1 fruit fly cellular context compared by ENCODE assay signal in genomic region chr2L:16620384-16620908, dm6.
TF ChIP-seq lines count a peak whose summit lies in the region.

No protein-coding gene starts in this region.

TF ChIP-seq in whole organism, embryonic, 481 proteins besides CTCF, POLR2A, EP300 and RAD21 (continued from another document and continues in another):
- TF ChIP-seq CG2116 (GFP tag; optimal IDR thresholded peaks at IDR 0.05; lab: Kevin White, UChicago): peak; percentile 11
- TF ChIP-seq CG10366 (GFP tag; IDR thresholded peaks at IDR 0.05; lab: Robert Waterston, UW): peak; percentile 61; the same call in 1 of the 2 replicates
- no peak for TF ChIP-seq HLHmδ (GFP tag; optimal IDR thresholded peaks at IDR 0.05; lab: Kevin White, UChicago)
- TF ChIP-seq sisA (GFP tag; IDR thresholded peaks at IDR 0.05; lab: Robert Waterston, UW): peak; percentile 79
- peak; percentile 62; the same call in 1 of the 2 replicates for TF ChIP-seq CG32767 (GFP tag; IDR thresholded peaks at IDR 0.05; lab: Robert Waterston, UW)
- TF ChIP-seq CG15514 (GFP tag; optimal IDR thresholded peaks at IDR 0.05; lab: Kevin White, UChicago): peak; percentile 40
- peak; percentile 61 for TF ChIP-seq CG12104 (GFP tag; optimal IDR thresholded peaks at IDR 0.05; lab: Kevin White, UChicago)
- no peak for TF ChIP-seq CG16779 (GFP tag; IDR thresholded peaks at IDR 0.05; lab: Robert Waterston, UW)
- TF ChIP-seq nerfin-1 (tag; optimal IDR thresholded peaks at IDR 0.05; lab: Kevin White, UChicago): peak; percentile 89
- TF ChIP-seq CG9797 (GFP tag; optimal IDR thresholded peaks at IDR 0.05; lab: Kevin White, UChicago): no peak
- peak; percentile 46 for TF ChIP-seq PHDP (tag; optimal IDR thresholded peaks at IDR 0.05; lab: Kevin White, UChicago)
- peak; percentile 89 for TF ChIP-seq CG2678 (tag; optimal IDR thresholded peaks at IDR 0.05; lab: Kevin White, UChicago)
- TF ChIP-seq az2 (GFP tag; optimal IDR thresholded peaks at IDR 0.05; lab: Kevin White, UChicago): peak; percentile 58
- no peak for TF ChIP-seq cad (GFP tag; optimal IDR thresholded peaks at IDR 0.05; lab: Kevin White, UChicago)
- peak; percentile 58; the same call in 1 of the 3 replicates for TF ChIP-seq Optix (GFP tag; IDR thresholded peaks at IDR 0.05; lab: Robert Waterston, UW)
- no peak for TF ChIP-seq BEAF-32 (GFP tag; optimal IDR thresholded peaks at IDR 0.05; lab: Kevin White, UChicago)
- TF ChIP-seq CG18262 (tag; optimal IDR thresholded peaks at IDR 0.05; lab: Kevin White, UChicago): peak; percentile 94
- TF ChIP-seq nau (GFP tag; optimal IDR thresholded peaks at IDR 0.05; lab: Kevin White, UChicago): peak; percentile 70
- TF ChIP-seq cas (GFP tag; IDR thresholded peaks at IDR 0.05; lab: Robert Waterston, UW): 0 out of 2 replicates have a peak, but pooled peaks have one; percentile 33
- peak; percentile 64; the same call in 1 of the 2 replicates for TF ChIP-seq Nf-YA (GFP tag; IDR thresholded peaks at IDR 0.05; lab: Robert Waterston, UW)
- TF ChIP-seq abd-A (tag; optimal IDR thresholded peaks at IDR 0.05; lab: Kevin White, UChicago): peak; percentile 7
- no peak for TF ChIP-seq CG14965 (GFP tag; optimal IDR thresholded peaks at IDR 0.05; lab: Kevin White, UChicago; ENCODE audit: borderline replicate concordance)
- TF ChIP-seq CG7963 (GFP tag; IDR thresholded peaks at IDR 0.05; lab: Robert Waterston, UW; ENCODE audit: partially characterized antibody): no peak
- peak; percentile 97 for TF ChIP-seq sens (GFP tag; lab: Kevin White, UChicago)
- peak; percentile 61 for TF ChIP-seq ems (GFP tag; optimal IDR thresholded peaks at IDR 0.05; lab: Kevin White, UChicago)
- TF ChIP-seq tna (GFP tag; IDR thresholded peaks at IDR 0.05; lab: Robert Waterston, UW; ENCODE audit: partially characterized antibody): no peak
- TF ChIP-seq Ssrp (tag; optimal IDR thresholded peaks at IDR 0.05; lab: Kevin White, UChicago): peak; percentile 90
- peak; percentile 57 for TF ChIP-seq tgo (GFP tag; IDR thresholded peaks at IDR 0.05; lab: Robert Waterston, UW)
- peak; percentile 86 for TF ChIP-seq trem (tag; optimal IDR thresholded peaks at IDR 0.05; lab: Kevin White, UChicago)
- TF ChIP-seq CG15601 (tag; optimal IDR thresholded peaks at IDR 0.05; lab: Kevin White, UChicago): peak; percentile 87
- TF ChIP-seq Med (GFP tag; lab: Kevin White, UChicago): peak; percentile 83
- TF ChIP-seq CG18476 (GFP tag; optimal IDR thresholded peaks at IDR 0.05; lab: Kevin White, UChicago): peak; percentile 67
- no peak for TF ChIP-seq CG2889 (GFP tag; IDR thresholded peaks at IDR 0.05; lab: Robert Waterston, UW)
- TF ChIP-seq ro (GFP tag; IDR thresholded peaks at IDR 0.05; lab: Robert Waterston, UW): peak; percentile 35; the same call in 1 of the 2 replicates
- TF ChIP-seq CG7745 (tag; optimal IDR thresholded peaks at IDR 0.05; lab: Kevin White, UChicago): no peak
- TF ChIP-seq pzg (GFP tag; optimal IDR thresholded peaks at IDR 0.05; lab: Kevin White, UChicago): no peak
- peak; percentile 69 for TF ChIP-seq CG8359 (GFP tag; optimal IDR thresholded peaks at IDR 0.05; lab: Kevin White, UChicago; ENCODE audit: borderline replicate concordance)
- TF ChIP-seq wdn (GFP tag; IDR thresholded peaks at IDR 0.05; lab: Robert Waterston, UW): no peak
- TF ChIP-seq CG2202 (tag; optimal IDR thresholded peaks at IDR 0.05; lab: Kevin White, UChicago): peak; percentile 2
- peak; percentile 92 for TF ChIP-seq oc (tag; optimal IDR thresholded peaks at IDR 0.05; lab: Kevin White, UChicago)
- TF ChIP-seq Adf1 (GFP tag; IDR thresholded peaks at IDR 0.05; lab: Robert Waterston, UW): no peak
- peak; percentile 72 for TF ChIP-seq CG6813 (GFP tag; optimal IDR thresholded peaks at IDR 0.05; lab: Kevin White, UChicago)
- peak; percentile 70 for TF ChIP-seq lab (GFP tag; optimal IDR thresholded peaks at IDR 0.05; lab: Kevin White, UChicago)
- TF ChIP-seq gcm (GFP tag; optimal IDR thresholded peaks at IDR 0.05; lab: Kevin White, UChicago): peak; percentile 19
- peak; percentile 2 for TF ChIP-seq sug (tag; optimal IDR thresholded peaks at IDR 0.05; lab: Kevin White, UChicago)
- no peak for TF ChIP-seq sc (optimal IDR thresholded peaks at IDR 0.05; lab: Kevin White, UChicago)
- peak; percentile 47 for TF ChIP-seq sc (GFP tag; optimal IDR thresholded peaks at IDR 0.05; lab: Kevin White, UChicago)
- TF ChIP-seq CkIIα-i1 (GFP tag; IDR thresholded peaks at IDR 0.05; lab: Robert Waterston, UW): no peak
- no peak for TF ChIP-seq CG12299 (tag; optimal IDR thresholded peaks at IDR 0.05; lab: Kevin White, UChicago)
- TF ChIP-seq Antp (GFP tag; optimal IDR thresholded peaks at IDR 0.05; lab: Kevin White, UChicago): no peak
- TF ChIP-seq CG18764 (GFP tag; optimal IDR thresholded peaks at IDR 0.05; lab: Kevin White, UChicago): peak; percentile 65
- no peak for TF ChIP-seq CG12236 (GFP tag; optimal IDR thresholded peaks at IDR 0.05; lab: Kevin White, UChicago)
- peak; percentile 94 for TF ChIP-seq CG31441 (GFP tag; IDR thresholded peaks at IDR 0.05; lab: Robert Waterston, UW)
- TF ChIP-seq kay (GFP tag; optimal IDR thresholded peaks at IDR 0.05; lab: Kevin White, UChicago): peak; percentile 71
- TF ChIP-seq usp (GFP tag; optimal IDR thresholded peaks at IDR 0.05; lab: Kevin White, UChicago): no peak
- peak; percentile 60 for TF ChIP-seq zf30C (GFP tag; optimal IDR thresholded peaks at IDR 0.05; lab: Kevin White, UChicago)
- no peak for TF ChIP-seq bigmax (GFP tag; optimal IDR thresholded peaks at IDR 0.05; lab: Kevin White, UChicago)
- TF ChIP-seq pfk (GFP tag; optimal IDR thresholded peaks at IDR 0.05; lab: Kevin White, UChicago): no peak
- TF ChIP-seq Poxn (GFP tag; IDR thresholded peaks at IDR 0.05; lab: Robert Waterston, UW): no peak
- TF ChIP-seq CG2129 (GFP tag; IDR thresholded peaks at IDR 0.05; lab: Robert Waterston, UW; ENCODE audit: partially characterized antibody): no peak
- TF ChIP-seq CG31365 (tag; optimal IDR thresholded peaks at IDR 0.05; lab: Kevin White, UChicago): peak; percentile 8
- peak; percentile 17; the same call in 1 of the 2 replicates for TF ChIP-seq ap (GFP tag; IDR thresholded peaks at IDR 0.05; lab: Robert Waterston, UW)
- peak; percentile 59; the same call in 1 of the 2 replicates for TF ChIP-seq CG14441 (GFP tag; IDR thresholded peaks at IDR 0.05; lab: Robert Waterston, UW)
- peak; percentile 78 for TF ChIP-seq HLH3B (GFP tag; IDR thresholded peaks at IDR 0.05; lab: Robert Waterston, UW)
- TF ChIP-seq Lpt (GFP tag; optimal IDR thresholded peaks at IDR 0.05; lab: Kevin White, UChicago): no peak
- no peak for TF ChIP-seq CG42726 (GFP tag; IDR thresholded peaks at IDR 0.05; lab: Robert Waterston, UW; ENCODE audit: partially characterized antibody)
- peak; percentile 46 for TF ChIP-seq tio (GFP tag; optimal IDR thresholded peaks at IDR 0.05; lab: Kevin White, UChicago)
- TF ChIP-seq pan (optimal IDR thresholded peaks at IDR 0.05; lab: Kevin White, UChicago): no peak
- peak in 1 of 2 experiments; percentile 67 for TF ChIP-seq pan (GFP tag; optimal IDR thresholded peaks at IDR 0.05 in 1 of 2, IDR thresholded peaks at IDR 0.05 in 1 of 2)
- peak; percentile 80 for TF ChIP-seq wor (GFP tag; IDR thresholded peaks at IDR 0.05; lab: Robert Waterston, UW)
- TF ChIP-seq CG3847 (GFP tag; IDR thresholded peaks at IDR 0.05; lab: Robert Waterston, UW): 0 out of 2 replicates have a peak, but pooled peaks have one; percentile 25
- TF ChIP-seq shn (GFP tag; optimal IDR thresholded peaks at IDR 0.05; lab: Kevin White, UChicago): no peak
- TF ChIP-seq ham (GFP tag; IDR thresholded peaks at IDR 0.05; lab: Robert Waterston, UW): no peak
- no peak for TF ChIP-seq Neu2 (GFP tag; optimal IDR thresholded peaks at IDR 0.05; lab: Kevin White, UChicago; ENCODE audit: borderline replicate concordance)
- TF ChIP-seq HLH4C (GFP tag; IDR thresholded peaks at IDR 0.05; lab: Robert Waterston, UW; ENCODE audit: partially characterized antibody): no peak
- TF ChIP-seq gcm2 (GFP tag; optimal IDR thresholded peaks at IDR 0.05; lab: Kevin White, UChicago): no peak
- TF ChIP-seq gt (GFP tag; IDR thresholded peaks at IDR 0.05; lab: Robert Waterston, UW): peak; percentile 58; the same call in 1 of the 2 replicates
- peak; percentile 77 for TF ChIP-seq tin (GFP tag; optimal IDR thresholded peaks at IDR 0.05; lab: Kevin White, UChicago)
- TF ChIP-seq CG13894 (tag; optimal IDR thresholded peaks at IDR 0.05; lab: Kevin White, UChicago): no peak
- no peak for TF ChIP-seq ab (GFP tag; optimal IDR thresholded peaks at IDR 0.05; lab: Kevin White, UChicago)
- peak; percentile 48 for TF ChIP-seq Deaf1 (tag; optimal IDR thresholded peaks at IDR 0.05; lab: Kevin White, UChicago)
- no peak for TF ChIP-seq Bdp1 (GFP tag; optimal IDR thresholded peaks at IDR 0.05; lab: Kevin White, UChicago)
- TF ChIP-seq Hr51 (GFP tag; optimal IDR thresholded peaks at IDR 0.05; lab: Kevin White, UChicago): peak; percentile 24 to 78
- peak; percentile 92 for TF ChIP-seq Blimp-1 (GFP tag; optimal IDR thresholded peaks at IDR 0.05; lab: Kevin White, UChicago)
- TF ChIP-seq slou (GFP tag; optimal IDR thresholded peaks at IDR 0.05; lab: Kevin White, UChicago): peak; percentile 65
- peak; percentile 56 for TF ChIP-seq kni (GFP tag; optimal IDR thresholded peaks at IDR 0.05; lab: Kevin White, UChicago)
- TF ChIP-seq dm (GFP tag; optimal IDR thresholded peaks at IDR 0.05; lab: Kevin White, UChicago): no peak
- no peak for TF ChIP-seq Hmx (GFP tag; optimal IDR thresholded peaks at IDR 0.05; lab: Kevin White, UChicago)
- TF ChIP-seq MESR4 (GFP tag; optimal IDR thresholded peaks at IDR 0.05; lab: Kevin White, UChicago): no peak
- TF ChIP-seq tx (GFP tag; optimal IDR thresholded peaks at IDR 0.05; lab: Kevin White, UChicago): no peak
- no peak for TF ChIP-seq hb (GFP tag; IDR thresholded peaks at IDR 0.05; lab: Robert Waterston, UW; ENCODE audit: partially characterized antibody)
- peak; percentile 19 for TF ChIP-seq CG13123 (GFP tag; optimal IDR thresholded peaks at IDR 0.05; lab: Kevin White, UChicago)
- no peak for TF ChIP-seq CG4617 (GFP tag; optimal IDR thresholded peaks at IDR 0.05; lab: Kevin White, UChicago; ENCODE audit: borderline replicate concordance)
- TF ChIP-seq CG9609 (GFP tag; optimal IDR thresholded peaks at IDR 0.05; lab: Kevin White, UChicago): no peak
- TF ChIP-seq Myb (GFP tag; optimal IDR thresholded peaks at IDR 0.05; lab: Kevin White, UChicago): no peak
- TF ChIP-seq CG5245 (GFP tag; optimal IDR thresholded peaks at IDR 0.05; lab: Kevin White, UChicago): peak; percentile 67
- TF ChIP-seq sim (GFP tag; IDR thresholded peaks at IDR 0.05; lab: Robert Waterston, UW): peak; percentile 68; the same call in 1 of the 2 replicates
- no peak for TF ChIP-seq Elba2 (GFP tag; optimal IDR thresholded peaks at IDR 0.05; lab: Kevin White, UChicago)
- TF ChIP-seq Ets97D (GFP tag; optimal IDR thresholded peaks at IDR 0.05; lab: Kevin White, UChicago): peak; percentile 27
- TF ChIP-seq p53 (GFP tag; optimal IDR thresholded peaks at IDR 0.05; lab: Kevin White, UChicago): no peak
- peak; percentile 43 for TF ChIP-seq CG33213 (GFP tag; optimal IDR thresholded peaks at IDR 0.05; lab: Kevin White, UChicago)
- no peak for TF ChIP-seq br (optimal IDR thresholded peaks at IDR 0.05; lab: Kevin White, UChicago)
- TF ChIP-seq CG4707 (GFP tag; optimal IDR thresholded peaks at IDR 0.05; lab: Kevin White, UChicago): peak; percentile 66
- TF ChIP-seq CG7357 (GFP tag; IDR thresholded peaks at IDR 0.05; lab: Robert Waterston, UW): peak; percentile 52; the same call in 2 of the 3 replicates
- peak; percentile 58 for TF ChIP-seq CG1602 (GFP tag; optimal IDR thresholded peaks at IDR 0.05; lab: Kevin White, UChicago)
- TF ChIP-seq CG14667 (GFP tag; IDR thresholded peaks at IDR 0.05; lab: Robert Waterston, UW): peak; percentile 54; the same call in 1 of the 2 replicates
- peak; percentile 69 for TF ChIP-seq Ptx1 (GFP tag; IDR thresholded peaks at IDR 0.05; lab: Robert Waterston, UW)
- peak; percentile 16 for TF ChIP-seq CG13624 (GFP tag; optimal IDR thresholded peaks at IDR 0.05; lab: Kevin White, UChicago)
- no peak for TF ChIP-seq lov (optimal IDR thresholded peaks at IDR 0.05; lab: Kevin White, UChicago)
- peak; percentile 65; the same call in 1 of the 3 replicates for TF ChIP-seq lov (GFP tag; IDR thresholded peaks at IDR 0.05; lab: Robert Waterston, UW)
- TF ChIP-seq NK7.1 (GFP tag; optimal IDR thresholded peaks at IDR 0.05; lab: Kevin White, UChicago): no peak
- TF ChIP-seq CG17385 (GFP tag; optimal IDR thresholded peaks at IDR 0.05; lab: Kevin White, UChicago): peak; percentile 10
- TF ChIP-seq z (GFP tag; IDR thresholded peaks at IDR 0.05; lab: Robert Waterston, UW): no peak
- no peak for TF ChIP-seq Dp (GFP tag; optimal IDR thresholded peaks at IDR 0.05; lab: Kevin White, UChicago)
- TF ChIP-seq CG34224 (GFP tag; IDR thresholded peaks at IDR 0.05; lab: Robert Waterston, UW; ENCODE audit: partially characterized antibody): no peak
- peak; percentile 62 for TF ChIP-seq CG15696 (tag; optimal IDR thresholded peaks at IDR 0.05; lab: Kevin White, UChicago)
- TF ChIP-seq jigr1 (GFP tag; IDR thresholded peaks at IDR 0.05; lab: Robert Waterston, UW): peak; percentile 55; the same call in 2 of the 3 replicates
- TF ChIP-seq CG17328 (GFP tag; IDR thresholded peaks at IDR 0.05; lab: Robert Waterston, UW): peak; percentile 59
- peak; percentile 22 for TF ChIP-seq org-1 (GFP tag; optimal IDR thresholded peaks at IDR 0.05; lab: Kevin White, UChicago)
- TF ChIP-seq CHES-1-like (GFP tag; optimal IDR thresholded peaks at IDR 0.05; lab: Kevin White, UChicago): no peak
- peak; percentile 59 for TF ChIP-seq CG10462 (GFP tag; optimal IDR thresholded peaks at IDR 0.05; lab: Kevin White, UChicago)
- no peak for TF ChIP-seq Dref (GFP tag; IDR thresholded peaks at IDR 0.05; lab: Robert Waterston, UW)
- TF ChIP-seq chif (GFP tag; optimal IDR thresholded peaks at IDR 0.05; lab: Kevin White, UChicago): peak in 1 of 2 experiments; percentile 48
- TF ChIP-seq Opbp (GFP tag; IDR thresholded peaks at IDR 0.05; lab: Robert Waterston, UW; ENCODE audit: partially characterized antibody): no peak
- TF ChIP-seq hkb (optimal IDR thresholded peaks at IDR 0.05; lab: Kevin White, UChicago): no peak
- peak; percentile 51; the same call in 1 of the 2 replicates for TF ChIP-seq hkb (GFP tag; IDR thresholded peaks at IDR 0.05; lab: Robert Waterston, UW)
- TF ChIP-seq ttk (GFP tag; IDR thresholded peaks at IDR 0.05; lab: Robert Waterston, UW): peak; percentile 73
- no peak for TF ChIP-seq CG30020 (tag; optimal IDR thresholded peaks at IDR 0.05; lab: Kevin White, UChicago)
- TF ChIP-seq CG17568 (GFP tag; optimal IDR thresholded peaks at IDR 0.05; lab: Kevin White, UChicago): no peak
- peak; percentile 43 for TF ChIP-seq CG15011 (GFP tag; optimal IDR thresholded peaks at IDR 0.05; lab: Kevin White, UChicago)
